Worm (Caenorhabditis elegans) whole organism, L2 larva: ENCODE results near the gene str-68.

Experiments used
- blmp-1 ChIP-seq: sonication (generic microtip); optimal IDR thresholded peaks from 2 replicates; lab custom pipeline; 2017; ENCODE audit warnings: missing genetic modification characterization, mild to moderate bottlenecking, missing compliant biosample characterization, antibody characterized with exemption, moderate library complexity; ENCODE audit not compliant: insufficient read depth
- ceh-82 ChIP-seq: fragments of 150-350 bp; optimal IDR thresholded peaks from 2 replicates; lab custom pipeline; 2014; ENCODE audit warnings: missing biosample characterization, missing genetic modification characterization
- egl-27 ChIP-seq: sonication (generic microtip); optimal IDR thresholded peaks from 3 replicates; lab custom pipeline; 2017; ENCODE audit warnings: missing biosample characterization, missing genetic modification reagents, missing genetic modification characterization
- elt-1 ChIP-seq: fragments of 150-350 bp; optimal IDR thresholded peaks from 2 replicates; lab custom pipeline; 2014; ENCODE audit warnings: missing biosample characterization, missing genetic modification characterization
- elt-3 ChIP-seq: sonication (generic microtip); optimal IDR thresholded peaks from 2 replicates; lab custom pipeline; 2017; ENCODE audit warnings: missing biosample characterization, missing genetic modification characterization
- gmeb-1 ChIP-seq: fragments of 150-350 bp; optimal IDR thresholded peaks from 2 replicates; lab custom pipeline; 2014; ENCODE audit warnings: missing biosample characterization, missing genetic modification characterization
- lin-39 ChIP-seq: fragments of 150-350 bp; optimal IDR thresholded peaks from 2 replicates; lab custom pipeline; 2014; ENCODE audit warnings: missing biosample characterization, missing genetic modification reagents, missing genetic modification characterization
- mdl-1 ChIP-seq, 2 experiments: fragments of 150-350 bp in 1 of 2; sonication (generic microtip) in 1 of 2; optimal IDR thresholded peaks; 2 replicates each; lab custom pipeline; 2017; ENCODE audit warnings: missing biosample characterization in 2 of 2, missing genetic modification characterization in 2 of 2
- nhr-10 ChIP-seq: sonication (generic microtip); optimal IDR thresholded peaks from 2 replicates; lab custom pipeline; 2017; ENCODE audit warnings: missing biosample characterization, missing genetic modification characterization
- unc-39 ChIP-seq: fragments of 150-350 bp; optimal IDR thresholded peaks from 2 replicates; lab custom pipeline; 2014; ENCODE audit warnings: missing biosample characterization, missing genetic modification characterization
- zag-1 ChIP-seq: fragments of 150-350 bp; optimal IDR thresholded peaks from 2 replicates; lab custom pipeline; 2014; ENCODE audit warnings: missing biosample characterization, missing genetic modification characterization

ce11 chrV:3144494-3144893 lies 37.1 kb upstream of the str-68 start, which contains the start of gene srab-10:
- TF ChIP-seq unc-39, result no peak
- TF ChIP-seq blmp-1, result no peak
- TF ChIP-seq lin-39, result no peak
- no peak for TF ChIP-seq ceh-82 (tag; lab: Kevin White, UChicago)
- no peak for TF ChIP-seq zag-1 (tag; lab: Kevin White, UChicago)
- TF ChIP-seq elt-3 (tag; lab: Kevin White, UChicago), result no peak
- TF ChIP-seq elt-1, result no peak
- TF ChIP-seq egl-27 (tag; lab: Kevin White, UChicago), result no peak
- TF ChIP-seq nhr-10 (tag; lab: Kevin White, UChicago), result no peak
- TF ChIP-seq gmeb-1 (tag; lab: Kevin White, UChicago), result no peak
- TF ChIP-seq mdl-1 (tag; optimal IDR thresholded peaks at IDR 0.05; lab: Kevin White, UChicago), result no peak
